Worm (Caenorhabditis elegans) whole organism, L1 larva: Measurements from ENCODE around the gene rack-1.

Experiments used
- blmp-1 ChIP-seq: fragments of 150-350 bp; optimal IDR thresholded peaks from 2 replicates; lab custom pipeline; 2014; ENCODE audit warnings: missing biosample characterization, missing genetic modification characterization
- dsc-1 ChIP-seq: sonication (generic microtip); optimal IDR thresholded peaks from 2 replicates; lab custom pipeline; 2016; ENCODE audit warnings: mild to moderate bottlenecking, missing genetic modification characterization, missing compliant biosample characterization
- lin-13 ChIP-seq: fragments of 150-350 bp; optimal IDR thresholded peaks from 2 replicates; lab custom pipeline; 2014; ENCODE audit warnings: missing biosample characterization, missing genetic modification reagents, missing genetic modification characterization
- mdl-1 ChIP-seq, 2 experiments: fragments of 150-350 bp; optimal IDR thresholded peaks; 2 replicates each; lab custom pipeline; 2014 to 2017; ENCODE audit warnings: missing biosample characterization in 2 of 2, missing genetic modification characterization in 2 of 2, inconsistent platforms in 1 of 2
- nhr-77 ChIP-seq: fragments of 150-350 bp; optimal IDR thresholded peaks from 2 replicates; lab custom pipeline; 2014; ENCODE audit warnings: missing biosample characterization, missing genetic modification characterization
- pqm-1 ChIP-seq: sonication (generic microtip); optimal IDR thresholded peaks from 3 replicates; lab custom pipeline; 2017; ENCODE audit warnings: missing biosample characterization, missing genetic modification characterization

- TF ChIP-seq blmp-1 (no peak), dsc-1 (no peak), lin-13 (GFP tag; lab: Kevin White, UChicago) (no peak), mdl-1 (tag; optimal IDR thresholded peaks at IDR 0.05; lab: Kevin White, UChicago) (no peak), pqm-1 (tag; lab: Kevin White, UChicago) (no peak), nhr-77 (tag; lab: Kevin White, UChicago) (no peak)
Observed at ce11 chrIV:10206182-10206581, 29.7 kb downstream of the rack-1 start, which contains the start of gene K04D7.6.
